Worm (Caenorhabditis elegans) whole organism, L1 larva: ENCODE data around the gene F38B7.10.

Experiments
- nhr-11 ChIP-seq: fragments of 150-350 bp; optimal IDR thresholded peaks from 2 replicates; lab custom pipeline; 2014; ENCODE audit warnings: missing biosample characterization, missing genetic modification characterization
- unc-130 ChIP-seq: fragments of 150-350 bp; optimal IDR thresholded peaks from 2 replicates; lab custom pipeline; 2017; ENCODE audit warnings: missing biosample characterization, missing genetic modification characterization, inconsistent platforms

DNA sequence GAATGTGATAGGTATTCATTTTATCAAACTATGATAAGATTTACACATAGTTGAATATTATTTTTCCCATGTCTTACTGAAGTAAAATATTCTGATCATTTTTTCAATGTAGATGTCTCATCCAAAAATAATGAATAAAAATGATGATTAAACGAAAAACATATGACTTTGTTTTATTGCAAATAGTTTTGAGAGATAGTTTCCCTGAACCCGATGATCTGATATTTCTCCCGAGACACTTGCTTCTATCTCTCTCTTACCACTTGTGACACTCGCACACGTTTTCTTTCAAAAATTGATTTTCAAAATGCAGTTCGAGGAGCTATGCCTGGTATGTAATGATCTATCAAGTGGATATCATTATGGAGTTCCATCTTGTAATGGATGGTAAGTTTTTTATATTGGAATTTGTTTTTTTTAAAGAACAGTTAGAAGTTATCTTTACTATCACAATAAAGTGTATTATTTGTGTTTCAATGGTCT, 24.9 kb downstream of the F38B7.10 start, which contains the start of the genes nhr-101 and pms-2:
- TF ChIP-seq unc-130 (no peak), nhr-11 (tag; lab: Kevin White, UChicago) (no peak)
